Fruit fly (Drosophila melanogaster) whole organism, embryonic: ENCODE results near the gene nonA.

ENCODE experiments used
- ATbp ChIP-seq: fragments of 200-800 bp; sonication (Bioruptor generic); optimal IDR thresholded peaks from 2 replicates; lab custom pipeline; 2017; ENCODE audit warnings: missing biosample characterization, mild to moderate bottlenecking, missing genetic modification characterization, missing genetic modification reagents
- Atf6 ChIP-seq: fragments of 200-800 bp; sonication (Bioruptor generic); IDR thresholded peaks from 2 replicates; pipeline ENCODE4 v1.3.6; 2022; ENCODE audit warnings: missing biosample characterization, missing genetic modification characterization
- B-H2 ChIP-seq: fragments of 200-800 bp; sonication (Bioruptor generic); optimal IDR thresholded peaks from 2 replicates; lab custom pipeline; 2018; ENCODE audit warnings: missing biosample characterization, mild to moderate bottlenecking, missing genetic modification characterization
- CG13287 ChIP-seq: fragments of 200-800 bp; sonication (Bioruptor generic); IDR thresholded peaks from 2 replicates; pipeline ENCODE4 v1.3.6; 2022; ENCODE audit warnings: missing biosample characterization, missing genetic modification characterization; ENCODE audit not compliant: partially characterized antibody
- CG1529 ChIP-seq: fragments of 200-800 bp; sonication (Bioruptor generic); optimal IDR thresholded peaks from 3 replicates; lab custom pipeline; 2018; ENCODE audit warnings: missing biosample characterization, missing genetic modification characterization
- CG18619 ChIP-seq: fragments of 200-800 bp; sonication (Bioruptor generic); optimal IDR thresholded peaks from 3 replicates; lab custom pipeline; 2017; ENCODE audit warnings: missing biosample characterization, mild to moderate bottlenecking, missing genetic modification characterization
- CG3065 ChIP-seq: fragments of 200-800 bp; sonication (Bioruptor generic); optimal IDR thresholded peaks from 2 replicates; lab custom pipeline; 2016; ENCODE audit warnings: missing biosample characterization, missing genetic modification characterization
- CG32767 ChIP-seq: fragments of 200-800 bp; sonication (Bioruptor generic); IDR thresholded peaks from 2 replicates; pipeline ENCODE4 v1.3.6; 2022; ENCODE audit warnings: missing biosample characterization, missing genetic modification characterization
- CG33213 ChIP-seq: fragments of 200-800 bp; sonication (Bioruptor generic); optimal IDR thresholded peaks from 3 replicates; lab custom pipeline; 2016; ENCODE audit warnings: missing biosample characterization, missing genetic modification characterization
- CG4854 ChIP-seq: fragments of 200-800 bp; sonication (Bioruptor generic); optimal IDR thresholded peaks from 2 replicates; lab custom pipeline; 2016; ENCODE audit warnings: missing biosample characterization, missing genetic modification characterization, inconsistent platforms
- CG6272 ChIP-seq: fragments of 200-800 bp; sonication (Bioruptor generic); IDR thresholded peaks from 2 replicates; pipeline ENCODE4 v1.3.6; 2022; ENCODE audit warnings: missing biosample characterization, missing genetic modification characterization
- CG6654 ChIP-seq: fragments of 200-800 bp; sonication (Bioruptor generic); optimal IDR thresholded peaks from 2 replicates; lab custom pipeline; 2017; ENCODE audit warnings: missing biosample characterization, mild to moderate bottlenecking, missing genetic modification characterization
- CG6689 ChIP-seq: fragments of 200-800 bp; sonication (Bioruptor generic); IDR thresholded peaks from 2 replicates; pipeline ENCODE4 v1.3.6; 2022; ENCODE audit warnings: missing biosample characterization, missing genetic modification characterization
- CG6813 ChIP-seq: fragments of 200-800 bp; sonication (Bioruptor generic); optimal IDR thresholded peaks from 2 replicates; lab custom pipeline; 2017; ENCODE audit warnings: missing biosample characterization, missing genetic modification characterization, mild to moderate bottlenecking, moderate library complexity, missing genetic modification reagents
- CG7357 ChIP-seq: fragments of 200-800 bp; sonication (Bioruptor generic); IDR thresholded peaks from 3 replicates; pipeline ENCODE4 v1.3.6; 2022; ENCODE audit warnings: missing biosample characterization, missing genetic modification characterization
- CG7928 ChIP-seq: fragments of 200-800 bp; sonication (Bioruptor generic); optimal IDR thresholded peaks from 2 replicates; lab custom pipeline; 2017; ENCODE audit warnings: missing biosample characterization, mild to moderate bottlenecking, missing genetic modification characterization
- CG8924 ChIP-seq: fragments of 200-800 bp; optimal IDR thresholded peaks from 3 replicates; lab custom pipeline; 2019; ENCODE audit warnings: missing biosample characterization, mild to moderate bottlenecking, missing genetic modification characterization, moderate library complexity
- D19B ChIP-seq: fragments of 200-800 bp; sonication (Bioruptor generic); optimal IDR thresholded peaks from 2 replicates; lab custom pipeline; 2017; ENCODE audit warnings: missing biosample characterization, mild to moderate bottlenecking, missing genetic modification characterization
- Deaf1 ChIP-seq: fragments of 200-800 bp; optimal IDR thresholded peaks from 3 replicates; lab custom pipeline; 2019; ENCODE audit warnings: missing biosample characterization, mild to moderate bottlenecking, missing genetic modification characterization, moderate library complexity
- Dp ChIP-seq: fragments of 200-800 bp; sonication (Bioruptor generic); optimal IDR thresholded peaks from 2 replicates; lab custom pipeline; 2018; ENCODE audit warnings: missing biosample characterization, mild to moderate bottlenecking, missing genetic modification characterization, moderate library complexity
- HHEX ChIP-seq: fragments of 200-800 bp; sonication (Bioruptor generic); optimal IDR thresholded peaks from 3 replicates; lab custom pipeline; 2017; ENCODE audit warnings: missing biosample characterization, mild to moderate bottlenecking, missing genetic modification characterization, missing genetic modification reagents
- Hmr ChIP-seq: fragments of 200-800 bp; sonication (Bioruptor generic); optimal IDR thresholded peaks from 3 replicates; lab custom pipeline; 2017; ENCODE audit warnings: mild to moderate bottlenecking, missing biosample characterization, missing genetic modification reagents, missing genetic modification characterization
- Hr51 ChIP-seq, 2 experiments: fragments of 200-800 bp; sonication (Bioruptor generic); optimal IDR thresholded peaks; 2 replicates in 1 of 2; 3 replicates in 1 of 2; lab custom pipeline; 2016 to 2018; ENCODE audit warnings: missing biosample characterization in 2 of 2, missing genetic modification characterization in 2 of 2, mild to moderate bottlenecking in 1 of 2, moderate library complexity in 1 of 2
- Hr78 ChIP-seq, 2 experiments: fragments of 200-800 bp in 1 of 2; fragments of >200 bp in 1 of 2; sonication (Bioruptor generic) in 1 of 2; optimal IDR thresholded peaks; 2 replicates each; lab custom pipeline; 2017 to 2019; ENCODE audit warnings: missing biosample characterization in 2 of 2, missing genetic modification characterization in 2 of 2, mild to moderate bottlenecking in 1 of 2, moderate library complexity in 1 of 2
- MESR4 ChIP-seq: fragments of 200-800 bp; sonication (Bioruptor generic); optimal IDR thresholded peaks from 2 replicates; lab custom pipeline; 2018; ENCODE audit warnings: missing biosample characterization, mild to moderate bottlenecking, missing genetic modification characterization, moderate library complexity
- Scr ChIP-seq: fragments of 200-800 bp; sonication (Bioruptor generic); IDR thresholded peaks from 2 replicates; pipeline ENCODE4 v1.3.6; 2022; ENCODE audit warnings: missing biosample characterization, missing genetic modification characterization; ENCODE audit not compliant: partially characterized antibody
- Taf1 ChIP-seq: fragments of 200-800 bp; sonication (Bioruptor generic); IDR thresholded peaks from 2 replicates; pipeline ENCODE4 v1.3.6; 2022; ENCODE audit warnings: missing biosample characterization, missing genetic modification characterization
- ac ChIP-seq: fragments of 200-800 bp; sonication (Bioruptor generic); optimal IDR thresholded peaks from 3 replicates; lab custom pipeline; 2017; ENCODE audit warnings: missing biosample characterization, mild to moderate bottlenecking, missing genetic modification characterization
- ase ChIP-seq: fragments of 200-800 bp; sonication (Bioruptor generic); IDR thresholded peaks from 3 replicates; pipeline ENCODE4 v1.3.6; 2022; ENCODE audit warnings: missing biosample characterization, missing genetic modification characterization
- caup ChIP-seq: fragments of 200-800 bp; sonication (Bioruptor generic); optimal IDR thresholded peaks from 3 replicates; lab custom pipeline; 2017; ENCODE audit warnings: missing biosample characterization, mild to moderate bottlenecking, missing genetic modification characterization, moderate library complexity; ENCODE audit not compliant: severe bottlenecking
- chinmo ChIP-seq: fragments of 200-800 bp; sonication (Bioruptor generic); IDR thresholded peaks from 4 replicates; pipeline ENCODE4 v1.3.6; 2022; ENCODE audit warnings: missing biosample characterization, missing genetic modification characterization; ENCODE audit not compliant: partially characterized antibody
- chm ChIP-seq: fragments of 200-800 bp; sonication (Bioruptor generic); IDR thresholded peaks from 2 replicates; pipeline ENCODE4 v1.3.6; 2022; ENCODE audit warnings: missing biosample characterization, missing genetic modification characterization
- corto ChIP-seq: fragments of 200-800 bp; sonication (Bioruptor generic); optimal IDR thresholded peaks from 2 replicates; lab custom pipeline; 2016; ENCODE audit warnings: missing biosample characterization, mild to moderate bottlenecking, missing genetic modification characterization, moderate library complexity
- dpn ChIP-seq, 2 experiments: fragments of 200-800 bp; sonication (Bioruptor generic); optimal IDR thresholded peaks; 3 replicates each; lab custom pipeline; 2016; ENCODE audit warnings: missing biosample characterization in 2 of 2, missing genetic modification characterization in 2 of 2
- gt ChIP-seq: fragments of 200-800 bp; sonication (Bioruptor generic); IDR thresholded peaks from 2 replicates; pipeline ENCODE4 v1.3.6; 2022; ENCODE audit warnings: missing biosample characterization, missing genetic modification characterization
- knrl ChIP-seq: fragments of 200-800 bp; sonication (Bioruptor generic); IDR thresholded peaks from 3 replicates; pipeline ENCODE4 v1.3.6; 2022; ENCODE audit warnings: missing biosample characterization, missing genetic modification characterization; ENCODE audit not compliant: partially characterized antibody
- lab ChIP-seq: fragments of 200-800 bp; sonication (Bioruptor generic); optimal IDR thresholded peaks from 3 replicates; lab custom pipeline; 2017; ENCODE audit warnings: missing biosample characterization, missing genetic modification characterization, mild to moderate bottlenecking, moderate library complexity, missing genetic modification reagents
- nom ChIP-seq: fragments of 200-800 bp; sonication (Bioruptor generic); optimal IDR thresholded peaks from 2 replicates; lab custom pipeline; 2017; ENCODE audit warnings: missing biosample characterization, missing genetic modification characterization, mild to moderate bottlenecking, moderate library complexity, missing genetic modification reagents
- org-1 ChIP-seq: fragments of 200-800 bp; sonication (Bioruptor generic); optimal IDR thresholded peaks from 2 replicates; lab custom pipeline; 2017; ENCODE audit warnings: missing biosample characterization, missing genetic modification characterization
- peb ChIP-seq: fragments of 200-800 bp; sonication (Bioruptor generic); IDR thresholded peaks from 2 replicates; pipeline ENCODE4 v1.3.6; 2022; ENCODE audit warnings: missing biosample characterization, missing genetic modification characterization
- prd ChIP-seq, 3 experiments: fragments of >200 bp in 2 of 3; fragments of 200-800 bp in 1 of 3; sonication (Bioruptor generic) in 1 of 3; optimal IDR thresholded peaks in 2 of 3; IDR thresholded peaks in 1 of 3; 2 replicates in 2 of 3; 3 replicates in 1 of 3; pipeline versions ENCODE4 v1.3.6 to Lab custom; 2017 to 2022; ENCODE audit warnings: missing biosample characterization in 1 of 3, missing genetic modification characterization in 1 of 3
- unc-4 ChIP-seq: fragments of 200-800 bp; sonication (Bioruptor generic); IDR thresholded peaks from 2 replicates; pipeline ENCODE4 v1.3.6; 2022; ENCODE audit warnings: missing biosample characterization, missing genetic modification characterization; ENCODE audit not compliant: partially characterized antibody
- wek ChIP-seq: fragments of 200-800 bp; sonication (Bioruptor generic); optimal IDR thresholded peaks from 3 replicates; lab custom pipeline; 2018; ENCODE audit warnings: missing biosample characterization, mild to moderate bottlenecking, missing genetic modification characterization, moderate library complexity
- yki ChIP-seq: fragments of >200 bp; optimal IDR thresholded peaks from 3 replicates; lab custom pipeline; 2018

nonA gene

DNA sequence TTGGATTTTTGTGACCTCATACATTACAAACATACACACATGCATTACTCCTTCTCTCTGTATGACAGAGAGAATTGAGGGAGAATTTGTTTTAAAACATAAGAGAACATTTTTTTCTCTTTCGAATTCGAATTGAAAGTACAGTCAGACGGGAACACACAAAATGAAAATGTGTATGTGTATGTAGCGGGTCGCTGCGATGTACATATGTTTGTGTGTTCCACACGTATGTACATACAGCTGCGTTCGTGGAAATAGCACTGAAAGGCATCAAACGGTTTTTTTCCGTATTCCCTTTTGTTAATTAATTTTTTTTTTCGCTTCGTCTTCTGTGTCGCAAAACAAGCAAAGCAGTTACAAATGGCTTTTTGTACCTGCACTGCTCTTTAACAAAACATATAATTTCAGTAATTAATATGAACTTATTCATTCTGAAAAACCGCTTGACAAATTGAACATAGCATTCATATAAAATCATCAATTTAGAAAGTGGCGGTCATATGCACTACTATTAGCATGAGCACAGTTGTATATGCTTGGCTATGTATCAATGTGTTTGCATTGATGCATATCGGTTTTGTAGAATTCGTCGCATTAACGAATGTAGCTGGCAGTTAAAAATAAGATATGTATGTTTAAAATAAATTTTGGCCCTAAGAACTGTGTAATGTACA, 28.6 kb upstream of the nonA start (continued):
- peak; percentile 93 for TF ChIP-seq CG4854
- TF ChIP-seq org-1 (GFP tag; lab: Kevin White, UChicago) = peak; percentile 97
- TF ChIP-seq peb (GFP tag; lab: Robert Waterston, UW) = peak; percentile 82
- peak; percentile 88 for TF ChIP-seq CG6689 (GFP tag; lab: Robert Waterston, UW)
- peak; percentile 84 for TF ChIP-seq gt (GFP tag; lab: Robert Waterston, UW)
- TF ChIP-seq CG7357 (GFP tag; lab: Robert Waterston, UW) = peak; percentile 85
- no peak; the same call in 2 of the 4 replicates for TF ChIP-seq chinmo
- TF ChIP-seq ATbp (GFP tag; lab: Kevin White, UChicago) = peak; percentile 94
- peak; percentile 97 for TF ChIP-seq CG18619
- peak; percentile 90 for TF ChIP-seq CG3065 (GFP tag; lab: Kevin White, UChicago)
- peak; percentile 11 for TF ChIP-seq Dp (GFP tag; lab: Kevin White, UChicago)
- peak; percentile 86 for TF ChIP-seq CG6654 (GFP tag; lab: Kevin White, UChicago)
- TF ChIP-seq CG8924 (tag; lab: Kevin White, UChicago) = peak; percentile 98
- TF ChIP-seq D19B = peak; percentile 91
- peak; percentile 96 for TF ChIP-seq HHEX (GFP tag; lab: Kevin White, UChicago)
- peak; percentile 88 for TF ChIP-seq ac (GFP tag; lab: Kevin White, UChicago)
- peak; percentile 95 for TF ChIP-seq CG1529
- peak; percentile 74 for TF ChIP-seq CG7928 (GFP tag; lab: Kevin White, UChicago)
- TF ChIP-seq Hr51 (GFP tag; optimal IDR thresholded peaks at IDR 0.05; lab: Kevin White, UChicago) = peak; percentile 95 to 97

DNA sequence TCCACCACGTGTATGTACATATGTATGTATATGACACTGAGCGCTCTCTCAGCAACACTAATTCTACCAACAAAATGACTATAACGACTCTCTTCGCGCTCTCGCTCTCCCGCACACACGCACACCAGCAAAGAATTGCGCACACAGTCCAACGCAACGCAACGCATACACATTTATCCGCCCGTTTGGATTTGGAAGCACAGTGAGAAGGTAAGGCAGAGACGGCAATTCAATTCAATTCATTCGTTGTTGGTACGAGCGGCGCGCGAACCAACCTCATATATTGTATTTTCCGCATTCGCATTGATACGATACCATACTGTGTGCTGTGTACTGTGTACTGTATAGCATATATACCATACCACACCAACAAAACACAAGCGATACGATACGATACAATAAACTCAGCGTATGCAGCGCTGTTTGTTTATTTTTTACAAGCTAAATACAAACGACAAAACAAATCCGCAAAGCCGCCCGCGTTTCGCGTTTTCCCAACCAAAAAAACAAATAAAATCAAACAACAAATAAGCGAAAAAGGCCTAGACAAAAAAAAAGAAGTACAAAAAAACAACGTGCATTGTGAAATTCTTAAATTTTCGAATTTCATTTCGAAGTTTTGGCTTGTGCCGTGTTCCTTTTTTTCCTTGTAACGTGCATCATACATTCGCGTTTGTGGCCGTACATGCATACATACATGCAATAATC, 27.8 kb upstream of the nonA start, which contains the start of the genes CG9921 and Dsp1:
TSS of gene CG9921 (minus strand) at position 167 of the 708 bp plus-strand sequence.
TSS of gene Dsp1 (plus strand) at position 179 of the 708 bp plus-strand sequence.
- no peak for TF ChIP-seq prd (optimal IDR thresholded peaks at IDR 0.05; lab: Kevin White, UChicago)
- 0 out of 3 replicates have a peak, but pooled peaks have one; percentile 10 for TF ChIP-seq prd (GFP tag; IDR thresholded peaks at IDR 0.05; lab: Robert Waterston, UW)
- TF ChIP-seq CG6272 = no peak
- no peak for TF ChIP-seq dpn (GFP tag; optimal IDR thresholded peaks at IDR 0.05; lab: Kevin White, UChicago)
- TF ChIP-seq Taf1 (GFP tag; lab: Robert Waterston, UW) = peak; percentile 26; the same call in 1 of the 2 replicates
- TF ChIP-seq CG1529 = no peak
- peak; percentile 53 for TF ChIP-seq wek (GFP tag; lab: Kevin White, UChicago)
- peak; percentile 44 for TF ChIP-seq Atf6 (GFP tag; lab: Robert Waterston, UW)
- no peak for TF ChIP-seq ase (GFP tag; lab: Robert Waterston, UW)
- TF ChIP-seq Scr (GFP tag; lab: Robert Waterston, UW) = peak; percentile 33; the same call in 1 of the 2 replicates
- peak; percentile 11; the same call in 1 of the 2 replicates for TF ChIP-seq CG13287 (GFP tag; lab: Robert Waterston, UW)
- TF ChIP-seq corto (GFP tag; lab: Kevin White, UChicago) = peak; percentile 23
- peak; percentile 3 for TF ChIP-seq CG6813 (GFP tag; lab: Kevin White, UChicago)
- peak; percentile 13 for TF ChIP-seq nom (GFP tag; lab: Kevin White, UChicago)
- TF ChIP-seq Deaf1 (tag; lab: Kevin White, UChicago) = peak; percentile 66
- TF ChIP-seq MESR4 (GFP tag; lab: Kevin White, UChicago) = peak; percentile 28
- TF ChIP-seq B-H2 = peak; percentile 13
- peak; percentile 0 for TF ChIP-seq lab (GFP tag; lab: Kevin White, UChicago)
- peak; percentile 75 for TF ChIP-seq chm
- peak; percentile 90 for TF ChIP-seq CG32767
- TF ChIP-seq CG33213 (GFP tag; lab: Kevin White, UChicago) = no peak
- peak; percentile 17; the same call in 1 of the 2 replicates for TF ChIP-seq CG6689 (GFP tag; lab: Robert Waterston, UW)
- TF ChIP-seq caup = no peak
- TF ChIP-seq unc-4 = 0 out of 2 replicates have a peak, but pooled peaks have one; percentile 21
- TF ChIP-seq Hmr (GFP tag; lab: Kevin White, UChicago) = peak; percentile 31
- no peak for TF ChIP-seq knrl
- no peak for TF ChIP-seq Hr78 (GFP tag; optimal IDR thresholded peaks at IDR 0.05; lab: Kevin White, UChicago)
- TF ChIP-seq yki = peak; percentile 90
